Fruit fly (Drosophila melanogaster) whole organism, wandering third instar larva: ENCODE data around the gene frc.

ENCODE experiments used
- Abd-B ChIP-seq: fragments of >200 bp; optimal IDR thresholded peaks from 2 replicates; lab custom pipeline; 2017; ENCODE audit warnings: missing biosample characterization, missing genetic modification characterization
- CG32264 ChIP-seq: fragments of 200-800 bp; sonication (Bioruptor generic); optimal IDR thresholded peaks from 2 replicates; lab custom pipeline; 2016; ENCODE audit warnings: missing biosample characterization, missing genetic modification characterization
- CG9705 ChIP-seq: fragments of 200-800 bp; sonication (Bioruptor generic); optimal IDR thresholded peaks from 2 replicates; lab custom pipeline; 2018; ENCODE audit warnings: missing biosample characterization, mild to moderate bottlenecking, missing genetic modification characterization
- CrebA ChIP-seq: fragments of 200-800 bp; sonication (Bioruptor generic); optimal IDR thresholded peaks from 2 replicates; lab custom pipeline; 2016; ENCODE audit warnings: missing biosample characterization, mild to moderate bottlenecking, missing genetic modification characterization, borderline replicate concordance
- Dfd ChIP-seq: fragments of >200 bp; optimal IDR thresholded peaks from 2 replicates; lab custom pipeline; 2017; ENCODE audit warnings: missing biosample characterization, missing genetic modification characterization
- Dif ChIP-seq: fragments of 200-275, 200-300 bp; sonication (Bioruptor generic); optimal IDR thresholded peaks from 2 replicates; lab custom pipeline; 2018; ENCODE audit warnings: missing biosample characterization, missing genetic modification characterization; ENCODE audit not compliant: partially characterized antibody
- GATAd ChIP-seq: sonication (Bioruptor generic); optimal IDR thresholded peaks from 2 replicates; lab custom pipeline; 2016; ENCODE audit warnings: missing biosample characterization, missing genetic modification characterization
- HLH106 ChIP-seq: fragments of 200-800 bp; optimal IDR thresholded peaks from 3 replicates; lab custom pipeline; 2019; ENCODE audit warnings: missing biosample characterization, mild to moderate bottlenecking, missing genetic modification characterization, moderate library complexity
- Hnf4 ChIP-seq: fragments of 200-800 bp; sonication (Bioruptor generic); optimal IDR thresholded peaks from 2 replicates; lab custom pipeline; 2016; ENCODE audit warnings: missing biosample characterization, mild to moderate bottlenecking, missing genetic modification characterization
- Hr78 ChIP-seq: fragments of >200 bp; optimal IDR thresholded peaks from 2 replicates; lab custom pipeline; 2017; ENCODE audit warnings: missing biosample characterization, missing genetic modification characterization
- Hr83 ChIP-seq: fragments of 200-300 bp; sonication (Bioruptor generic); optimal IDR thresholded peaks from 2 replicates; lab custom pipeline; 2016; ENCODE audit warnings: missing biosample characterization, mild to moderate bottlenecking, missing genetic modification characterization, moderate library complexity; ENCODE audit not compliant: poor library complexity, severe bottlenecking
- Jra ChIP-seq: sonication (Bioruptor generic); optimal IDR thresholded peaks from 2 replicates; lab custom pipeline; 2016; ENCODE audit warnings: missing biosample characterization, missing genetic modification characterization
- Mio ChIP-seq: sonication (Bioruptor generic); optimal IDR thresholded peaks from 2 replicates; lab custom pipeline; 2016; ENCODE audit warnings: missing biosample characterization, missing genetic modification characterization
- Myc ChIP-seq: fragments of >200 bp; optimal IDR thresholded peaks from 2 replicates; lab custom pipeline; 2017
- N ChIP-seq: fragments of >200 bp; optimal IDR thresholded peaks from 2 replicates; lab custom pipeline; 2018; ENCODE audit warnings: missing biosample characterization, missing external identifiers, missing genetic modification characterization
- OdsH ChIP-seq: fragments of 200-800 bp; sonication (Bioruptor generic); optimal IDR thresholded peaks from 2 replicates; lab custom pipeline; 2016; ENCODE audit warnings: missing biosample characterization, mild to moderate bottlenecking, missing genetic modification characterization
- Rel ChIP-seq, 2 experiments: fragments of 200-800 bp; sonication (Bioruptor generic) in 1 of 2; optimal IDR thresholded peaks; 2 replicates in 1 of 2; 3 replicates in 1 of 2; lab custom pipeline; 2016 to 2019; ENCODE audit warnings: mild to moderate bottlenecking in 2 of 2, missing biosample characterization in 2 of 2, missing genetic modification characterization in 2 of 2, moderate library complexity in 1 of 2
- Sp1 ChIP-seq: fragments of 200-800 bp; sonication (Bioruptor generic); optimal IDR thresholded peaks from 3 replicates; lab custom pipeline; 2019; ENCODE audit warnings: missing biosample characterization, mild to moderate bottlenecking, missing genetic modification characterization, moderate library complexity
- Vsx2 ChIP-seq: fragments of 200-300, 225-300 bp; sonication (Bioruptor generic); optimal IDR thresholded peaks from 2 replicates; lab custom pipeline; 2018; ENCODE audit warnings: missing biosample characterization, missing genetic modification characterization; ENCODE audit not compliant: partially characterized antibody
- br ChIP-seq: fragments of 200-800 bp; sonication (Bioruptor generic); optimal IDR thresholded peaks from 2 replicates; lab custom pipeline; 2016; ENCODE audit warnings: missing biosample characterization, missing genetic modification characterization
- brk ChIP-seq: fragments of 200-800 bp; sonication (Bioruptor generic); optimal IDR thresholded peaks from 2 replicates; lab custom pipeline; 2016; ENCODE audit warnings: missing biosample characterization, mild to moderate bottlenecking, missing genetic modification characterization
- dl ChIP-seq, 2 experiments: fragments of 175-275, 200-275 bp in 1 of 2; fragments of 200-275 bp in 1 of 2; sonication (Bioruptor generic); optimal IDR thresholded peaks; lab custom pipeline; 2018; ENCODE audit warnings: mild to moderate bottlenecking in 2 of 2, missing biosample characterization in 2 of 2, missing genetic modification characterization in 2 of 2, moderate library complexity in 2 of 2; ENCODE audit not compliant: partially characterized antibody in 2 of 2, insufficient read depth in 1 of 2
- dmrt93B ChIP-seq: fragments of 200-800 bp; sonication (Bioruptor generic); optimal IDR thresholded peaks from 2 replicates; lab custom pipeline; 2018; ENCODE audit warnings: missing biosample characterization, mild to moderate bottlenecking, missing genetic modification characterization
- dsf ChIP-seq: sonication (Bioruptor generic); optimal IDR thresholded peaks from 2 replicates; lab custom pipeline; 2016; ENCODE audit warnings: missing biosample characterization, missing genetic modification characterization, borderline replicate concordance
- ey ChIP-seq: fragments of 200-800 bp; sonication (Bioruptor generic); optimal IDR thresholded peaks from 2 replicates; lab custom pipeline; 2016; ENCODE audit warnings: missing biosample characterization, missing genetic modification characterization
- foxo ChIP-seq, 2 experiments: fragments of 200-800 bp; sonication (Bioruptor generic); optimal IDR thresholded peaks; 2 replicates in 1 of 2; 3 replicates in 1 of 2; lab custom pipeline; 2016 to 2017; ENCODE audit warnings: missing biosample characterization in 2 of 2, missing genetic modification characterization in 2 of 2
- fru ChIP-seq: fragments of 200-800 bp; sonication (Bioruptor generic); optimal IDR thresholded peaks from 3 replicates; lab custom pipeline; 2016; ENCODE audit warnings: missing biosample characterization, mild to moderate bottlenecking, missing genetic modification characterization
- h ChIP-seq: fragments of 200-800 bp; sonication (Bioruptor generic); optimal IDR thresholded peaks from 3 replicates; lab custom pipeline; 2016; ENCODE audit warnings: missing biosample characterization, mild to moderate bottlenecking, missing genetic modification characterization
- jim ChIP-seq: fragments of 175-275, 200-325 bp; sonication (Bioruptor generic); optimal IDR thresholded peaks from 2 replicates; lab custom pipeline; 2016; ENCODE audit warnings: missing biosample characterization, mild to moderate bottlenecking, missing genetic modification characterization
- lola ChIP-seq: fragments of >200 bp; optimal IDR thresholded peaks from 2 replicates; lab custom pipeline; 2017; ENCODE audit warnings: missing biosample characterization, missing genetic modification characterization
- pan ChIP-seq: fragments of >200 bp; optimal IDR thresholded peaks from 2 replicates; lab custom pipeline; 2017
- psq ChIP-seq: fragments of 200-800 bp; sonication (Bioruptor generic); optimal IDR thresholded peaks from 3 replicates; lab custom pipeline; 2017; ENCODE audit warnings: missing biosample characterization, mild to moderate bottlenecking, missing genetic modification characterization, moderate library complexity
- rgr ChIP-seq: fragments of 200-800 bp; sonication (Bioruptor generic); optimal IDR thresholded peaks from 3 replicates; lab custom pipeline; 2016; ENCODE audit warnings: missing biosample characterization, mild to moderate bottlenecking, missing genetic modification characterization
- sage ChIP-seq: fragments of 200-800 bp; sonication (Bioruptor generic); optimal IDR thresholded peaks from 2 replicates; lab custom pipeline; 2016; ENCODE audit warnings: missing biosample characterization, mild to moderate bottlenecking, missing genetic modification characterization
- sv ChIP-seq: fragments of 200-800 bp; sonication (Bioruptor generic); optimal IDR thresholded peaks from 3 replicates; lab custom pipeline; 2016; ENCODE audit warnings: missing biosample characterization, missing genetic modification characterization
- tai ChIP-seq: sonication (Bioruptor generic); optimal IDR thresholded peaks from 2 replicates; lab custom pipeline; 2016; ENCODE audit warnings: missing biosample characterization, missing genetic modification characterization
- usp ChIP-seq: fragments of >200 bp; optimal IDR thresholded peaks from 2 replicates; lab custom pipeline; 2017; ENCODE audit warnings: missing biosample characterization, missing genetic modification characterization
- woc ChIP-seq: sonication (Bioruptor generic); optimal IDR thresholded peaks from 2 replicates; lab custom pipeline; 2016; ENCODE audit warnings: missing biosample characterization, mild to moderate bottlenecking, missing genetic modification characterization

frc gene

dm6 chr3L:17441602-17442001 is 8.6 kb upstream of the frc start:
- TF ChIP-seq Dfd (GFP tag; lab: Kevin White, UChicago) (peak; percentile 72), rgr (GFP tag; lab: Kevin White, UChicago) (no peak), GATAd (GFP tag; lab: Kevin White, UChicago) (no peak)

dm6 chr3L:17438872-17439495 is 6.0 kb upstream of the frc start, which contains the start of gene CG18265:
Gene CG18265 (plus strand): TSS chr3L:17439401.
- TF ChIP-seq GATAd (GFP tag; lab: Kevin White, UChicago), result no peak
- no peak for TF ChIP-seq CrebA
- no peak for TF ChIP-seq Abd-B (GFP tag; lab: Kevin White, UChicago)
- no peak for TF ChIP-seq fru (GFP tag; lab: Kevin White, UChicago)
- TF ChIP-seq CG9705 (GFP tag; lab: Kevin White, UChicago), result no peak
- no peak for TF ChIP-seq usp
- TF ChIP-seq sage (GFP tag; lab: Kevin White, UChicago), result no peak
- no peak for TF ChIP-seq Jra (GFP tag; lab: Kevin White, UChicago)
- no peak for TF ChIP-seq Myc (lab: Kevin White, UChicago)
- TF ChIP-seq Rel (GFP tag; optimal IDR thresholded peaks at IDR 0.05; lab: Kevin White, UChicago), result no peak
- no peak for TF ChIP-seq Rel (tag; optimal IDR thresholded peaks at IDR 0.05; lab: Kevin White, UChicago)

- no peak for TF ChIP-seq Jra (GFP tag; lab: Kevin White, UChicago)
- TF ChIP-seq dmrt93B (GFP tag; lab: Kevin White, UChicago), result no peak
- TF ChIP-seq jim (GFP tag; lab: Kevin White, UChicago), result no peak
- no peak for TF ChIP-seq sv (GFP tag; lab: Kevin White, UChicago)
- TF ChIP-seq pan (lab: Kevin White, UChicago), result no peak
- TF ChIP-seq OdsH (GFP tag; lab: Kevin White, UChicago), result no peak
- no peak for TF ChIP-seq dsf
- no peak for TF ChIP-seq Hr78 (GFP tag; lab: Kevin White, UChicago)
- no peak for TF ChIP-seq h
- no peak for TF ChIP-seq woc
- no peak for TF ChIP-seq foxo (GFP tag; optimal IDR thresholded peaks at IDR 0.05; lab: Kevin White, UChicago)
- no peak for TF ChIP-seq dl (GFP tag; optimal IDR thresholded peaks at IDR 0.05; lab: Kevin White, UChicago; ENCODE audit: insufficient read depth in 1 of 2, partially characterized antibody in 2 of 2)
- TF ChIP-seq lola (GFP tag; lab: Kevin White, UChicago), result no peak
These were observed 3.3 kb upstream of the frc start, which contains the start of gene CG12229 for dm6 chr3L:17436331-17436730. Gene CG12229 (minus strand): TSS chr3L:17436431.

dm6 chr3L:17433555-17433954 is 565 bp upstream of the frc start, which contains the start of the genes Coq4 and CG32176:
Gene Coq4 (minus strand): TSS chr3L:17433621.
Gene CG32176 (plus strand): TSS chr3L:17433868.
- TF ChIP-seq CG32264 (GFP tag; lab: Kevin White, UChicago), result peak; percentile 94
- TF ChIP-seq CrebA, result no peak
- TF ChIP-seq psq (GFP tag; lab: Kevin White, UChicago), result peak; percentile 92
- peak; percentile 98 for TF ChIP-seq h
- TF ChIP-seq OdsH (GFP tag; lab: Kevin White, UChicago), result peak; percentile 96
- peak; percentile 96 for TF ChIP-seq woc
- no peak for TF ChIP-seq Dif (GFP tag; lab: Kevin White, UChicago)
- TF ChIP-seq ey (GFP tag; lab: Kevin White, UChicago), result peak; percentile 98
- TF ChIP-seq Hnf4 (GFP tag; lab: Kevin White, UChicago), result peak; percentile 98
- TF ChIP-seq Dfd (GFP tag; lab: Kevin White, UChicago), result no peak
- peak; percentile 82 for TF ChIP-seq Mio (GFP tag; lab: Kevin White, UChicago)
- no peak for TF ChIP-seq N
- TF ChIP-seq lola (GFP tag; lab: Kevin White, UChicago), result no peak
- TF ChIP-seq dmrt93B (GFP tag; lab: Kevin White, UChicago), result peak; percentile 92
- TF ChIP-seq Vsx2, result no peak
- peak; percentile 97 for TF ChIP-seq tai (GFP tag; lab: Kevin White, UChicago)
- peak; percentile 91 for TF ChIP-seq Hr83 (GFP tag; lab: Kevin White, UChicago)
- TF ChIP-seq CG9705 (GFP tag; lab: Kevin White, UChicago), result peak; percentile 95
- peak; percentile 95 for TF ChIP-seq dsf
- no peak for TF ChIP-seq Myc (lab: Kevin White, UChicago)
- peak; percentile 97 for TF ChIP-seq fru (GFP tag; lab: Kevin White, UChicago)
- peak; percentile 94 for TF ChIP-seq Sp1 (GFP tag; lab: Kevin White, UChicago)
- peak; percentile 99 for TF ChIP-seq sv (GFP tag; lab: Kevin White, UChicago)
- TF ChIP-seq br, result peak; percentile 98
- peak; percentile 99 for TF ChIP-seq rgr (GFP tag; lab: Kevin White, UChicago)
- peak; percentile 95 for TF ChIP-seq brk (GFP tag; lab: Kevin White, UChicago)
- no peak for TF ChIP-seq Abd-B (GFP tag; lab: Kevin White, UChicago)
- TF ChIP-seq sage (GFP tag; lab: Kevin White, UChicago), result peak; percentile 88
- TF ChIP-seq pan (lab: Kevin White, UChicago), result no peak
- TF ChIP-seq dl (GFP tag; optimal IDR thresholded peaks at IDR 0.05; lab: Kevin White, UChicago; ENCODE audit: insufficient read depth in 1 of 2, partially characterized antibody in 2 of 2), result no peak
- TF ChIP-seq Jra (GFP tag; lab: Kevin White, UChicago), result peak; percentile 96
- TF ChIP-seq HLH106, result peak; percentile 97
- peak; percentile 90 to 99 for TF ChIP-seq foxo (GFP tag; optimal IDR thresholded peaks at IDR 0.05; lab: Kevin White, UChicago)
- peak; percentile 46 for TF ChIP-seq jim (GFP tag; lab: Kevin White, UChicago)
- TF ChIP-seq Hr78 (GFP tag; lab: Kevin White, UChicago), result no peak
- TF ChIP-seq usp, result no peak
- peak; percentile 96 for TF ChIP-seq GATAd (GFP tag; lab: Kevin White, UChicago)
- TF ChIP-seq Rel (GFP tag; optimal IDR thresholded peaks at IDR 0.05; lab: Kevin White, UChicago), result peak; percentile 42
- peak; percentile 82 for TF ChIP-seq Rel (tag; optimal IDR thresholded peaks at IDR 0.05; lab: Kevin White, UChicago)
